Worm (Caenorhabditis elegans) whole organism, L4 larva: ENCODE results near the gene col-76.

ENCODE experiments used
- D1046.2 ChIP-seq: fragments of 200-800 bp; sonication (Bioruptor generic); IDR thresholded peaks from 2 replicates; pipeline ENCODE4 v1.3.6; 2022; ENCODE audit warnings: missing genetic modification characterization, missing compliant biosample characterization
- aly-2 ChIP-seq: sonication (generic microtip); optimal IDR thresholded peaks from 2 replicates; lab custom pipeline; 2018; ENCODE audit warnings: missing biosample characterization, missing genetic modification characterization
- egl-27 ChIP-seq: sonication (generic microtip); optimal IDR thresholded peaks from 3 replicates; lab custom pipeline; 2017; ENCODE audit warnings: missing biosample characterization, missing genetic modification reagents, missing genetic modification characterization
- fos-1 ChIP-seq: fragments of 150-350 bp; optimal IDR thresholded peaks from 2 replicates; lab custom pipeline; 2014; ENCODE audit warnings: missing biosample characterization, missing genetic modification characterization
- lin-15B ChIP-seq: fragments of 150-350 bp; sonication (generic microtip); optimal IDR thresholded peaks from 3 replicates; lab custom pipeline; 2014; ENCODE audit warnings: missing biosample characterization, missing genetic modification characterization
- lin-39 ChIP-seq: fragments of 150-350 bp; optimal IDR thresholded peaks from 2 replicates; lab custom pipeline; 2014; ENCODE audit warnings: missing biosample characterization, missing genetic modification reagents, missing genetic modification characterization
- nhr-237 ChIP-seq: sonication (generic microtip); optimal IDR thresholded peaks from 2 replicates; lab custom pipeline; 2017; ENCODE audit warnings: missing biosample characterization, missing genetic modification characterization
- nhr-48 ChIP-seq: sonication (generic microtip); optimal IDR thresholded peaks from 2 replicates; lab custom pipeline; 2016; ENCODE audit warnings: mild to moderate bottlenecking, missing genetic modification characterization, missing compliant biosample characterization
- nhr-77 ChIP-seq: fragments of 150-350 bp; optimal IDR thresholded peaks from 2 replicates; lab custom pipeline; 2014; ENCODE audit warnings: missing biosample characterization, missing genetic modification characterization
- set-16 ChIP-seq: fragments of 200-800 bp; sonication (Bioruptor generic); IDR thresholded peaks from 2 replicates; pipeline ENCODE4 v1.3.6; 2022; ENCODE audit warnings: missing genetic modification reagents, missing genetic modification characterization, missing compliant biosample characterization
- ztf-11 ChIP-seq: fragments of 150-350 bp; optimal IDR thresholded peaks from 2 replicates; lab custom pipeline; 2014; ENCODE audit warnings: missing biosample characterization, missing genetic modification characterization

DNA sequence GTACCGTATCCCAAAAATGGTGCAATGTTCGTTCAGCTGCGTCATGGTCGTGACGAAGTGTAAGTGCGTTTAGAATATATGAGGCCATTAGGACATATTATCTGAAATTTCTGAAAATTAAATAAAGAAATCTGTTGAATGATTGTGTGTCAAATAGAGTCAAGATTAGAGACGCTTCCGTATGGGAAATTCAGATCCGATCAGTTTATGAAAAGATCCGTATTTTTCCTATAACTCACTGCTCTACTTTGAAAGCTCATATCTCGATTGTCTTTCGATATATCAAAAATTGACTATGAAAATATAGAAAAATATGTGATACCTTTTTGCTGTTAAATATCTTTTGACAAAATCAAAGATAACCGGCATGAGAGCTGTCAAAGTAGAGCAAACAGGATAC, 23.9 kb upstream of the col-76 start, which contains the start of gene T05C12.4:
- no peak for TF ChIP-seq fos-1 (tag; lab: Kevin White, UChicago)
- no peak for TF ChIP-seq aly-2 (tag; lab: Kevin White, UChicago)
- TF ChIP-seq set-16 (GFP tag; lab: Robert Waterston, UW) = no peak
- TF ChIP-seq egl-27 = no peak
- TF ChIP-seq lin-15B (tag; lab: Kevin White, UChicago) = no peak
- TF ChIP-seq nhr-77 = no peak
- TF ChIP-seq nhr-48 = no peak
- TF ChIP-seq nhr-237 (tag; lab: Kevin White, UChicago) = no peak
- TF ChIP-seq D1046.2 (GFP tag; lab: Robert Waterston, UW) = no peak
- no peak for TF ChIP-seq lin-39 (tag; lab: Kevin White, UChicago)
- no peak for TF ChIP-seq ztf-11 (tag; lab: Kevin White, UChicago)
